ENCODE assay signal across 1 fruit fly cellular context in the genomic region with DNA sequence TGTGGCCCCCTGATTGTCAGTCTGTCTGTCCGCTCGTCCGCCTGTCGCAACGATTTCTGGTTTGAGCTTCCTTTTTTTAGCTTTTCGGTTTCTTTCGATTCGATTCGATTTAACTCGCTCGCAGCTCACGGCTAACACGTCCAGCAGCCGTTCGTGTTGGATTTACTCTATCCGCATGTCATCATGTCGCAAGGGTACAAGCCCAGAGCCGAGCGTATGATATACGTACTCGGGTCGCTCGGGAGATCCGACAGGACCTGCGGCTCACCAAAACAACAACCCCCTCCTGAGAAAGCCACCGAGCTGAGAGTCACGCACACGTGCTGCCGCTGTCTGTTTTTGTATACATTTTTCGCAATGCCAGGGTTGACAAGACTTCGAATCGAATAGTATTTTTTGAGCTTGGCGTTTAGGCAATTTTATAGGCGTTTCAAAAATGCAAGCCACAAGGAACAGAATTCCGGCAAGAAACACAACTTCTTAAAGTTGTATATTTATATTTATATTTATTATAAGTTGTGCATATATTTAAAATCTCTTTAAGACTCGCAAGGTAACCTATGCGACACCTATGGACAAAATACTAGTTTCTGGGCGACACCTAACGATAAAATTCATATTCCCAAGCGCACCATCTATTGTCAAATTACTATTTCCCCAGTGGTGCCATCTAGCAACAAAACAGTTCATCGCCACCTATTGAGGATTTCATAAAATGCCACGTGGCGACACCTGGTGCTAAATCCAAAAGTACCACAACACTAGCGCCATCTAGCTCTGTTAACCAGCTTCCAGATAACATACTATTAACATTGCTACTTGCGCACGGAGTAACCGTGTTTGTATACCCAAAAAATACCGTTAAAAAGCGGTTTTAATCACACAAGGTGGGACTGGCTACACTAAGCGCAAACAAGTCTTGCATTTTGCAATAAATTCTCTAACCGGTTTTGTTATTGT.
A peak's percentile ranks its signal among the peaks of the same experiment; 100 is the strongest.
TF ChIP-seq lines count a peak whose summit lies in the region.

CG2993 (minus strand) TSS at position 353 of the 960 bp plus-strand sequence.
sgll (plus strand) TSS at position 871 of the 960 bp plus-strand sequence.

TF ChIP-seq in whole organism, embryonic, 481 proteins besides CTCF, POLR2A, EP300 and RAD21 (continued from another document and continues in another):
- TF ChIP-seq CG18011 (GFP tag; optimal IDR thresholded peaks at IDR 0.05; lab: Kevin White, UChicago) = no peak
- no peak for TF ChIP-seq CkIIα-i1 (GFP tag; IDR thresholded peaks at IDR 0.05; lab: Robert Waterston, UW)
- TF ChIP-seq Hsf (GFP tag; optimal IDR thresholded peaks at IDR 0.05; lab: Kevin White, UChicago) = peak; percentile 97
- peak; percentile 92 for TF ChIP-seq H2.0 (GFP tag; IDR thresholded peaks at IDR 0.05; lab: Robert Waterston, UW)
- TF ChIP-seq CG9727 (GFP tag; optimal IDR thresholded peaks at IDR 0.05; lab: Kevin White, UChicago) = peak; percentile 83
- peak; percentile 35 for TF ChIP-seq Asciz (GFP tag; optimal IDR thresholded peaks at IDR 0.05; lab: Kevin White, UChicago)
- TF ChIP-seq gfzf (GFP tag; optimal IDR thresholded peaks at IDR 0.05; lab: Kevin White, UChicago) = peak; percentile 89
- TF ChIP-seq psq (GFP tag; optimal IDR thresholded peaks at IDR 0.05; lab: Kevin White, UChicago) = peak; percentile 83
- peak; percentile 76 for TF ChIP-seq Nf-YC (tag; optimal IDR thresholded peaks at IDR 0.05; lab: Kevin White, UChicago)
- peak; percentile 71 for TF ChIP-seq ap (GFP tag; IDR thresholded peaks at IDR 0.05; lab: Robert Waterston, UW)
- TF ChIP-seq Antp (GFP tag; optimal IDR thresholded peaks at IDR 0.05; lab: Kevin White, UChicago) = peak; percentile 97
- peak; percentile 88 for TF ChIP-seq zen (tag; optimal IDR thresholded peaks at IDR 0.05; lab: Kevin White, UChicago)
- TF ChIP-seq Trl (optimal IDR thresholded peaks at IDR 0.05; lab: Kevin White, UChicago) = no peak
- TF ChIP-seq Trl (GFP tag; optimal IDR thresholded peaks at IDR 0.05; lab: Kevin White, UChicago) = peak; percentile 98
- TF ChIP-seq nmo (GFP tag; optimal IDR thresholded peaks at IDR 0.05; lab: Kevin White, UChicago) = peak; percentile 86
- TF ChIP-seq pum (GFP tag; optimal IDR thresholded peaks at IDR 0.05; lab: Kevin White, UChicago) = peak; percentile 96
- TF ChIP-seq lab (GFP tag; optimal IDR thresholded peaks at IDR 0.05; lab: Kevin White, UChicago) = peak; percentile 80
- TF ChIP-seq Oaz (GFP tag; IDR thresholded peaks at IDR 0.05; lab: Robert Waterston, UW) = peak; percentile 85
- TF ChIP-seq CG30431 (GFP tag; optimal IDR thresholded peaks at IDR 0.05; lab: Kevin White, UChicago) = peak; percentile 91
- peak; percentile 96 for TF ChIP-seq ken (GFP tag; IDR thresholded peaks at IDR 0.05; lab: Robert Waterston, UW)
- TF ChIP-seq CG17802 (tag; optimal IDR thresholded peaks at IDR 0.05; lab: Kevin White, UChicago) = peak; percentile 74
- TF ChIP-seq tin (GFP tag; optimal IDR thresholded peaks at IDR 0.05; lab: Kevin White, UChicago) = peak; percentile 97
- peak; percentile 81 for TF ChIP-seq Oli (tag; optimal IDR thresholded peaks at IDR 0.05; lab: Kevin White, UChicago)
- peak; percentile 93 for TF ChIP-seq mam (GFP tag; optimal IDR thresholded peaks at IDR 0.05; lab: Kevin White, UChicago)
- TF ChIP-seq fd64A (GFP tag; optimal IDR thresholded peaks at IDR 0.05; lab: Kevin White, UChicago) = no peak
- peak; percentile 72 for TF ChIP-seq seq (GFP tag; IDR thresholded peaks at IDR 0.05; lab: Robert Waterston, UW)
- TF ChIP-seq grn (GFP tag; optimal IDR thresholded peaks at IDR 0.05; lab: Kevin White, UChicago) = peak; percentile 16
- peak; percentile 87 for TF ChIP-seq pb (GFP tag; optimal IDR thresholded peaks at IDR 0.05; lab: Kevin White, UChicago)
- peak; percentile 76 for TF ChIP-seq CG15514 (GFP tag; optimal IDR thresholded peaks at IDR 0.05; lab: Kevin White, UChicago)
- TF ChIP-seq Hmr (GFP tag; optimal IDR thresholded peaks at IDR 0.05; lab: Kevin White, UChicago) = peak; percentile 94
- peak; percentile 95 for TF ChIP-seq Hr3 (GFP tag; optimal IDR thresholded peaks at IDR 0.05; lab: Kevin White, UChicago)
- TF ChIP-seq CG4707 (GFP tag; optimal IDR thresholded peaks at IDR 0.05; lab: Kevin White, UChicago) = peak; percentile 63
- TF ChIP-seq CG9609 (GFP tag; optimal IDR thresholded peaks at IDR 0.05; lab: Kevin White, UChicago) = peak; percentile 93
- TF ChIP-seq CG7928 (GFP tag; optimal IDR thresholded peaks at IDR 0.05; lab: Kevin White, UChicago) = peak; percentile 58
- peak; percentile 93 for TF ChIP-seq CG14441 (GFP tag; IDR thresholded peaks at IDR 0.05; lab: Robert Waterston, UW)
- peak; percentile 67 for TF ChIP-seq CG8359 (GFP tag; optimal IDR thresholded peaks at IDR 0.05; lab: Kevin White, UChicago; ENCODE audit: borderline replicate concordance)
- peak; percentile 82 for TF ChIP-seq CG18262 (tag; optimal IDR thresholded peaks at IDR 0.05; lab: Kevin White, UChicago)
- no peak for TF ChIP-seq nerfin-2 (GFP tag; IDR thresholded peaks at IDR 0.05; lab: Robert Waterston, UW; ENCODE audit: partially characterized antibody)
- peak; percentile 97 for TF ChIP-seq CG17912 (GFP tag; optimal IDR thresholded peaks at IDR 0.05; lab: Kevin White, UChicago)
- TF ChIP-seq chn (GFP tag; optimal IDR thresholded peaks at IDR 0.05; lab: Kevin White, UChicago) = peak; percentile 92
- TF ChIP-seq CG17568 (GFP tag; optimal IDR thresholded peaks at IDR 0.05; lab: Kevin White, UChicago) = no peak
- no peak for TF ChIP-seq fru (optimal IDR thresholded peaks at IDR 0.05; lab: Kevin White, UChicago)
- TF ChIP-seq TFAM (GFP tag; optimal IDR thresholded peaks at IDR 0.05; lab: Kevin White, UChicago) = peak; percentile 67
- TF ChIP-seq CG31365 (tag; optimal IDR thresholded peaks at IDR 0.05; lab: Kevin White, UChicago) = peak; percentile 75
- peak in 1 of 2 experiments; percentile 87 for TF ChIP-seq bsh (GFP tag; optimal IDR thresholded peaks at IDR 0.05; lab: Kevin White, UChicago)
- peak; percentile 87 for TF ChIP-seq CG11504 (tag; optimal IDR thresholded peaks at IDR 0.05; lab: Kevin White, UChicago)
- peak; percentile 90 to 97 for TF ChIP-seq chif (GFP tag; optimal IDR thresholded peaks at IDR 0.05; lab: Kevin White, UChicago)
- peak; percentile 92 for TF ChIP-seq CG17328 (GFP tag; IDR thresholded peaks at IDR 0.05; lab: Robert Waterston, UW)
- no peak for TF ChIP-seq sc (optimal IDR thresholded peaks at IDR 0.05; lab: Kevin White, UChicago)
- peak; percentile 85 for TF ChIP-seq sc (GFP tag; optimal IDR thresholded peaks at IDR 0.05; lab: Kevin White, UChicago)
- peak; percentile 75 for TF ChIP-seq Ada2b (GFP tag; IDR thresholded peaks at IDR 0.05; lab: Robert Waterston, UW)
- TF ChIP-seq Kr (GFP tag; optimal IDR thresholded peaks at IDR 0.05; lab: Kevin White, UChicago) = peak; percentile 32
- TF ChIP-seq pan (optimal IDR thresholded peaks at IDR 0.05; lab: Kevin White, UChicago) = no peak
- peak in 1 of 2 experiments; percentile 91 for TF ChIP-seq pan (GFP tag; optimal IDR thresholded peaks at IDR 0.05 in 1 of 2, IDR thresholded peaks at IDR 0.05 in 1 of 2)
- peak; percentile 87 for TF ChIP-seq ab (GFP tag; optimal IDR thresholded peaks at IDR 0.05; lab: Kevin White, UChicago)
- TF ChIP-seq Dref (GFP tag; IDR thresholded peaks at IDR 0.05; lab: Robert Waterston, UW) = peak; percentile 32; the same call in 1 of the 2 replicates
- peak; percentile 25 for TF ChIP-seq Dp (GFP tag; optimal IDR thresholded peaks at IDR 0.05; lab: Kevin White, UChicago)
- TF ChIP-seq run (tag; optimal IDR thresholded peaks at IDR 0.05; lab: Kevin White, UChicago) = no peak
- peak; percentile 84 for TF ChIP-seq cato (GFP tag; optimal IDR thresholded peaks at IDR 0.05; lab: Kevin White, UChicago; ENCODE audit: borderline replicate concordance)
- TF ChIP-seq CG15073 (GFP tag; optimal IDR thresholded peaks at IDR 0.05; lab: Kevin White, UChicago) = peak; percentile 65
- peak; percentile 84 for TF ChIP-seq pzg (GFP tag; optimal IDR thresholded peaks at IDR 0.05; lab: Kevin White, UChicago)
- peak; percentile 83 for TF ChIP-seq CG13123 (GFP tag; optimal IDR thresholded peaks at IDR 0.05; lab: Kevin White, UChicago)
- TF ChIP-seq Atf-2 (GFP tag; optimal IDR thresholded peaks at IDR 0.05; lab: Kevin White, UChicago) = peak; percentile 95
- TF ChIP-seq gcm2 (GFP tag; optimal IDR thresholded peaks at IDR 0.05; lab: Kevin White, UChicago) = peak; percentile 69
- TF ChIP-seq stwl (tag; optimal IDR thresholded peaks at IDR 0.05; lab: Kevin White, UChicago) = peak; percentile 92
- peak; percentile 90; the same call in 1 of the 2 replicates for TF ChIP-seq ranshi (GFP tag; IDR thresholded peaks at IDR 0.05; lab: Robert Waterston, UW)
- TF ChIP-seq CG34422 (GFP tag; IDR thresholded peaks at IDR 0.05; lab: Robert Waterston, UW) = peak; percentile 93
- TF ChIP-seq dpn (GFP tag; optimal IDR thresholded peaks at IDR 0.05; lab: Kevin White, UChicago) = peak; percentile 97
- peak; percentile 89 for TF ChIP-seq Aef1 (GFP tag; IDR thresholded peaks at IDR 0.05; lab: Robert Waterston, UW)
- peak; percentile 88 for TF ChIP-seq maf-S (GFP tag; optimal IDR thresholded peaks at IDR 0.05; lab: Kevin White, UChicago)
- TF ChIP-seq CG4328 (GFP tag; optimal IDR thresholded peaks at IDR 0.05; lab: Kevin White, UChicago) = peak; percentile 82
- peak; percentile 86 for TF ChIP-seq CG4617 (GFP tag; optimal IDR thresholded peaks at IDR 0.05; lab: Kevin White, UChicago; ENCODE audit: borderline replicate concordance)
- peak; percentile 96 for TF ChIP-seq Dbx (GFP tag; IDR thresholded peaks at IDR 0.05; lab: Robert Waterston, UW)
- TF ChIP-seq CG10654 (GFP tag; optimal IDR thresholded peaks at IDR 0.05; lab: Kevin White, UChicago) = peak; percentile 92
- TF ChIP-seq Atf3 (GFP tag; optimal IDR thresholded peaks at IDR 0.05; lab: Kevin White, UChicago) = peak; percentile 91
- TF ChIP-seq D19B (GFP tag; optimal IDR thresholded peaks at IDR 0.05; lab: Kevin White, UChicago) = peak; percentile 72
- peak; percentile 65 for TF ChIP-seq CG6791 (GFP tag; IDR thresholded peaks at IDR 0.05; lab: Robert Waterston, UW; ENCODE audit: partially characterized antibody)
- TF ChIP-seq sim (GFP tag; IDR thresholded peaks at IDR 0.05; lab: Robert Waterston, UW) = peak; percentile 44; the same call in 1 of the 2 replicates
- TF ChIP-seq CG10565 (GFP tag; optimal IDR thresholded peaks at IDR 0.05; lab: Kevin White, UChicago) = no peak
- TF ChIP-seq Poxn (GFP tag; IDR thresholded peaks at IDR 0.05; lab: Robert Waterston, UW) = peak; percentile 40; the same call in 1 of the 2 replicates
- no peak for TF ChIP-seq nau (GFP tag; optimal IDR thresholded peaks at IDR 0.05; lab: Kevin White, UChicago)
- peak; percentile 88 for TF ChIP-seq caup (GFP tag; optimal IDR thresholded peaks at IDR 0.05; lab: Kevin White, UChicago; ENCODE audit: severe bottlenecking)
- TF ChIP-seq CG11085 (GFP tag; IDR thresholded peaks at IDR 0.05; lab: Robert Waterston, UW) = peak; percentile 94
- TF ChIP-seq mirr (GFP tag; optimal IDR thresholded peaks at IDR 0.05; lab: Kevin White, UChicago) = peak; percentile 89
- peak; percentile 93 for TF ChIP-seq CG16815 (GFP tag; optimal IDR thresholded peaks at IDR 0.05; lab: Kevin White, UChicago)
- TF ChIP-seq CG43689 (GFP tag; IDR thresholded peaks at IDR 0.05; lab: Robert Waterston, UW) = peak; percentile 77
- peak; percentile 95 for TF ChIP-seq sens (GFP tag; lab: Kevin White, UChicago)
- TF ChIP-seq HLH3B (GFP tag; IDR thresholded peaks at IDR 0.05; lab: Robert Waterston, UW) = peak; percentile 90
- TF ChIP-seq CG12104 (GFP tag; optimal IDR thresholded peaks at IDR 0.05; lab: Kevin White, UChicago) = peak; percentile 65
- peak; percentile 66 for TF ChIP-seq CG33557 (GFP tag; optimal IDR thresholded peaks at IDR 0.05; lab: Kevin White, UChicago)
- TF ChIP-seq CG31224 (GFP tag; IDR thresholded peaks at IDR 0.05; lab: Robert Waterston, UW) = peak; percentile 76
- TF ChIP-seq knrl (GFP tag; IDR thresholded peaks at IDR 0.05; lab: Robert Waterston, UW; ENCODE audit: partially characterized antibody) = peak; percentile 46; the same call in 1 of the 3 replicates
- TF ChIP-seq btn (GFP tag; optimal IDR thresholded peaks at IDR 0.05; lab: Kevin White, UChicago) = peak; percentile 90
- TF ChIP-seq CG3838 (GFP tag; optimal IDR thresholded peaks at IDR 0.05; lab: Kevin White, UChicago) = peak; percentile 84
- peak; percentile 92 for TF ChIP-seq CG31388 (GFP tag; optimal IDR thresholded peaks at IDR 0.05; lab: Kevin White, UChicago)
- peak; percentile 95 for TF ChIP-seq chm (GFP tag; IDR thresholded peaks at IDR 0.05; lab: Robert Waterston, UW)
- TF ChIP-seq CG6689 (GFP tag; IDR thresholded peaks at IDR 0.05; lab: Robert Waterston, UW) = peak; percentile 71; the same call in 1 of the 2 replicates
- TF ChIP-seq zfh2 (GFP tag; optimal IDR thresholded peaks at IDR 0.05; lab: Kevin White, UChicago) = peak; percentile 75
- no peak for TF ChIP-seq abd-A (tag; optimal IDR thresholded peaks at IDR 0.05; lab: Kevin White, UChicago)
- TF ChIP-seq ERR (GFP tag; optimal IDR thresholded peaks at IDR 0.05; lab: Kevin White, UChicago) = peak; percentile 80
- TF ChIP-seq CG3995 (GFP tag; optimal IDR thresholded peaks at IDR 0.05; lab: Kevin White, UChicago) = peak; percentile 25
- TF ChIP-seq org-1 (GFP tag; optimal IDR thresholded peaks at IDR 0.05; lab: Kevin White, UChicago) = peak; percentile 83
- no peak for TF ChIP-seq Dfd (GFP tag; optimal IDR thresholded peaks at IDR 0.05; lab: Kevin White, UChicago)
- TF ChIP-seq Scr (GFP tag; IDR thresholded peaks at IDR 0.05; lab: Robert Waterston, UW; ENCODE audit: partially characterized antibody) = no peak
- TF ChIP-seq Bteb2 (GFP tag; optimal IDR thresholded peaks at IDR 0.05; lab: Kevin White, UChicago) = peak; percentile 69
- peak; percentile 92 for TF ChIP-seq shn (GFP tag; optimal IDR thresholded peaks at IDR 0.05; lab: Kevin White, UChicago)
- peak; percentile 80 for TF ChIP-seq Opbp (GFP tag; IDR thresholded peaks at IDR 0.05; lab: Robert Waterston, UW; ENCODE audit: partially characterized antibody)
- TF ChIP-seq CG2712 (tag; optimal IDR thresholded peaks at IDR 0.05; lab: Kevin White, UChicago) = peak; percentile 88
- TF ChIP-seq Mrtf (GFP tag; IDR thresholded peaks at IDR 0.05; lab: Robert Waterston, UW) = peak; percentile 96
- TF ChIP-seq NK7.1 (GFP tag; optimal IDR thresholded peaks at IDR 0.05; lab: Kevin White, UChicago) = peak; percentile 84
- TF ChIP-seq CG16863 (GFP tag; optimal IDR thresholded peaks at IDR 0.05; lab: Kevin White, UChicago) = peak; percentile 95
- peak; percentile 83 for TF ChIP-seq CG12236 (GFP tag; optimal IDR thresholded peaks at IDR 0.05; lab: Kevin White, UChicago)
- TF ChIP-seq usp (GFP tag; optimal IDR thresholded peaks at IDR 0.05; lab: Kevin White, UChicago) = no peak
- peak; percentile 89 for TF ChIP-seq ro (GFP tag; IDR thresholded peaks at IDR 0.05; lab: Robert Waterston, UW)
- TF ChIP-seq en (GFP tag; optimal IDR thresholded peaks at IDR 0.05; lab: Kevin White, UChicago) = peak; percentile 91
- TF ChIP-seq nerfin-1 (tag; optimal IDR thresholded peaks at IDR 0.05; lab: Kevin White, UChicago) = peak; percentile 37
